Fruit fly (Drosophila melanogaster) S2 (cell line): ENCODE data around the gene hry.

Experiments used
- CG8478 ChIP-seq: fragments of >200 bp; optimal IDR thresholded peaks from 2 replicates; lab custom pipeline; 2018
- CTCF ChIP-seq, 2 experiments: fragments of >200 bp; optimal IDR thresholded peaks; 2 replicates each; lab custom pipeline; 2018

DNA sequence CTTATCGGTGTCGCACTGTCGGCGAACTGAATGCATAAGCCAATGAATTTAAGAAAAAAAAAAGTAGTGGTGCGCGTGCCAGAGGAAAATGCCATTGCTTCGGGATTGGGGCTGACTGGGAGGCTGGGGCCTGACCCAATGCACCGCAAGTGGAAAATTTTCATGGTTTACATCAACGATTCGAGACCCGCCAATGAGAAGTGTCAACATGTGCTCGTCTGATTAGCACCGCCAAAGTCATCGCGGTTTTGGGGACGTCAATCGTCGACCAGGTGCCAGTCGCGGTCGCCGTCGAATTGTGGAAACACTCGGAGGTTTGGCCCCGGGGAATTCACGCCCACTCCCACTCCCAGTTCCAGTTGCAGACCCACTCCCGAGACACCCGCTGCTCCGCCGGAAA, 8.2 kb downstream of the hry start:
- TF ChIP-seq CG8478 (lab: Kevin White, UChicago) (no peak), CTCF (optimal IDR thresholded peaks at IDR 0.05; lab: Kevin White, UChicago) (no peak)
